Fruit fly (Drosophila melanogaster): ENCODE data around the gene CG9593.

The CG9593 gene

DNA sequence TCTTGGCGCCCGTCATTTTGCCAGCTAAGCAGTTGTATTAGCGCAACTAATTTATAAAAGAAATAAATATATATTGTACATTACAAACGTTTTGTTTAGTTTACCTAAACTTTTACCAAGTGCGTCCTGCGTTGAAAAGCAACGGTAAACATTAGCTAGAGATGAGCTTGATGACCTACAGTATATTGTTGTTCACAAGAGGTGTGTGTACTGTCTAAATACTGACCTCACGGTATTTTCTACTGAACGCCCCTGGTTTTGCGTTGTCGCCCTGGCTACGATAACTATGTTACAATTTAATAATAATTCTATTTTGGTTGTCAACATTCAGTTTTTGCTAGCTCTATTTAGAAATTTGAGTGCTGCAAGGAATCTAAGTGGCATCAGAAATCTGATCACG, 9.6 kb upstream of the CG9593 start, which contains the start of gene Acyp2 (continued):
- TF ChIP-seq Ssrp (tag; optimal IDR thresholded peaks at IDR 0.05), result no peak
- TF ChIP-seq corto (GFP tag; optimal IDR thresholded peaks at IDR 0.05), result no peak
- TF ChIP-seq CG4730 (GFP tag; IDR thresholded peaks at IDR 0.05), result no peak
- no peak for TF ChIP-seq CG17385 (GFP tag; optimal IDR thresholded peaks at IDR 0.05)
- no peak for TF ChIP-seq D19A (tag; optimal IDR thresholded peaks at IDR 0.05)
- TF ChIP-seq inv (GFP tag; IDR thresholded peaks at IDR 0.05; ENCODE audit: partially characterized antibody), result peak; percentile 31; the same call in 1 of the 2 replicates
- no peak for TF ChIP-seq seq (GFP tag; IDR thresholded peaks at IDR 0.05)
- no peak for TF ChIP-seq insv (GFP tag; optimal IDR thresholded peaks at IDR 0.05)
- peak; percentile 29 for TF ChIP-seq CG8944 (GFP tag; optimal IDR thresholded peaks at IDR 0.05)
- no peak; the same call in 2 of the 3 replicates for TF ChIP-seq tgo (GFP tag; IDR thresholded peaks at IDR 0.05)
- TF ChIP-seq slbo (GFP tag; IDR thresholded peaks at IDR 0.05), result peak; percentile 69; the same call in 1 of the 2 replicates
- no peak for TF ChIP-seq Doc2 (GFP tag; IDR thresholded peaks at IDR 0.05)
- no peak for TF ChIP-seq dmrt99B (tag; optimal IDR thresholded peaks at IDR 0.05)
- TF ChIP-seq HLHmδ (GFP tag; optimal IDR thresholded peaks at IDR 0.05), result no peak
- no peak for TF ChIP-seq CG2202 (tag; optimal IDR thresholded peaks at IDR 0.05)
- TF ChIP-seq jigr1 (GFP tag; IDR thresholded peaks at IDR 0.05), result no peak
- TF ChIP-seq nmo (GFP tag; optimal IDR thresholded peaks at IDR 0.05), result peak; percentile 41
- no peak for TF ChIP-seq Lpt (GFP tag; optimal IDR thresholded peaks at IDR 0.05)
- peak in 1 of 2 experiments; percentile 3 for TF ChIP-seq chif (GFP tag; optimal IDR thresholded peaks at IDR 0.05)
- TF ChIP-seq CG12942 (GFP tag; optimal IDR thresholded peaks at IDR 0.05), result peak; percentile 28
- TF ChIP-seq vfl (GFP tag; optimal IDR thresholded peaks at IDR 0.05), result peak; percentile 5
- no peak for TF ChIP-seq CG16815 (GFP tag; optimal IDR thresholded peaks at IDR 0.05)
- no peak for TF ChIP-seq HHEX (GFP tag; optimal IDR thresholded peaks at IDR 0.05)
- no peak for TF ChIP-seq CG10959 (GFP tag; IDR thresholded peaks at IDR 0.05)
- no peak for TF ChIP-seq CG3407 (GFP tag; optimal IDR thresholded peaks at IDR 0.05)
- no peak for TF ChIP-seq CG6175 (GFP tag; IDR thresholded peaks at IDR 0.05)
- peak; percentile 8 for TF ChIP-seq CG12769 (tag; optimal IDR thresholded peaks at IDR 0.05)
- peak; percentile 35 for TF ChIP-seq HmgD (GFP tag; optimal IDR thresholded peaks at IDR 0.05)
- no peak for TF ChIP-seq CG10431 (GFP tag; optimal IDR thresholded peaks at IDR 0.05)
- peak; percentile 35 for TF ChIP-seq Sin3A (optimal IDR thresholded peaks at IDR 0.05)
- TF ChIP-seq pum (GFP tag; optimal IDR thresholded peaks at IDR 0.05), result peak; percentile 23
- peak; percentile 53; the same call in 2 of the 3 replicates for TF ChIP-seq CG16813 (GFP tag; IDR thresholded peaks at IDR 0.05; ENCODE audit: partially characterized antibody)
- TF ChIP-seq NK7.1 (GFP tag; optimal IDR thresholded peaks at IDR 0.05), result no peak
- TF ChIP-seq NC2β (GFP tag; optimal IDR thresholded peaks at IDR 0.05), result no peak
- TF ChIP-seq CG6272 (GFP tag; IDR thresholded peaks at IDR 0.05), result no peak
- TF ChIP-seq Elba2 (GFP tag; optimal IDR thresholded peaks at IDR 0.05), result peak; percentile 8
- TF ChIP-seq CG8281 (tag; optimal IDR thresholded peaks at IDR 0.05), result no peak
- no peak for TF ChIP-seq Fer2 (tag; optimal IDR thresholded peaks at IDR 0.05)
- no peak for TF ChIP-seq pan (optimal IDR thresholded peaks at IDR 0.05)
- TF ChIP-seq pan (GFP tag; optimal IDR thresholded peaks at IDR 0.05 in 1 of 2, IDR thresholded peaks at IDR 0.05 in 1 of 2), result peak in 1 of 2 experiments; percentile 51
- TF ChIP-seq Dfd (GFP tag; optimal IDR thresholded peaks at IDR 0.05), result no peak
- no peak for TF ChIP-seq p53 (GFP tag; optimal IDR thresholded peaks at IDR 0.05)
- TF ChIP-seq CG7745 (tag; optimal IDR thresholded peaks at IDR 0.05), result no peak
- no peak for TF ChIP-seq Tbp (GFP tag; optimal IDR thresholded peaks at IDR 0.05)
- no peak for TF ChIP-seq CrebB (tag; optimal IDR thresholded peaks at IDR 0.05)
- no peak for TF ChIP-seq Hmx (GFP tag; optimal IDR thresholded peaks at IDR 0.05)
- TF ChIP-seq CG4854 (GFP tag; optimal IDR thresholded peaks at IDR 0.05), result peak; percentile 53
- TF ChIP-seq Spps (tag; optimal IDR thresholded peaks at IDR 0.05), result no peak
- no peak for TF ChIP-seq ssp (GFP tag; IDR thresholded peaks at IDR 0.05)
- no peak for TF ChIP-seq CG1792 (GFP tag; optimal IDR thresholded peaks at IDR 0.05)
- TF ChIP-seq CG14667 (GFP tag; IDR thresholded peaks at IDR 0.05), result no peak
- no peak for TF ChIP-seq CG2129 (GFP tag; IDR thresholded peaks at IDR 0.05; ENCODE audit: partially characterized antibody)
- no peak for TF ChIP-seq CG6689 (GFP tag; IDR thresholded peaks at IDR 0.05)
